Worm (Caenorhabditis elegans): ENCODE measurements around the gene dop-2.

dop-2 gene

ce11 chrV:9587619-9588018, 20.7 kb upstream of the dop-2 start (continued):
- TF ChIP-seq T07F8.4 (tag; optimal IDR thresholded peaks at IDR 0.05) (no peak), hlh-12 (tag; optimal IDR thresholded peaks at IDR 0.05) (no peak), mes-4 (tag; optimal IDR thresholded peaks at IDR 0.05) (no peak)

- TF ChIP-seq lag-1 (GFP tag; IDR thresholded peaks at IDR 0.05) = no peak
- TF ChIP-seq bed-1 (GFP tag; IDR thresholded peaks at IDR 0.05) = no peak
- TF ChIP-seq nhr-120 (GFP tag; IDR thresholded peaks at IDR 0.05) = no peak
- no peak for TF ChIP-seq F10E7.11 (tag; optimal IDR thresholded peaks at IDR 0.05)
- TF ChIP-seq F22D6.2 (tag; optimal IDR thresholded peaks at IDR 0.05) = no peak
- TF ChIP-seq hmg-1.2 (GFP tag; IDR thresholded peaks at IDR 0.05) = no peak
- TF ChIP-seq pha-4 (tag; optimal IDR thresholded peaks at IDR 0.05) = no peak
- no peak for TF ChIP-seq attf-3 (GFP tag; conservative IDR thresholded peaks at IDR 0.05)
- TF ChIP-seq mel-28 (tag; optimal IDR thresholded peaks at IDR 0.05; ENCODE audit: borderline replicate concordance) = no peak
- no peak for TF ChIP-seq fkh-3 (tag; optimal IDR thresholded peaks at IDR 0.05)
- no peak for TF ChIP-seq hmg-20 (GFP tag; IDR thresholded peaks at IDR 0.05)
- no peak for TF ChIP-seq lin-40 (tag; optimal IDR thresholded peaks at IDR 0.05)
- no peak for TF ChIP-seq nfya-1 (tag; optimal IDR thresholded peaks at IDR 0.05; ENCODE audit: borderline replicate concordance, insufficient read depth)
- TF ChIP-seq nhr-179 (tag; optimal IDR thresholded peaks at IDR 0.05) = no peak
- no peak for TF ChIP-seq ceh-91 (GFP tag; IDR thresholded peaks at IDR 0.05)
- no peak for TF ChIP-seq hlh-12 (tag; optimal IDR thresholded peaks at IDR 0.05)
Observed at ce11 chrV:9588574-9588973, 19.8 kb upstream of the dop-2 start.

ce11 chrV:9590317-9590716, 18.0 kb upstream of the dop-2 start, which contains the start of gene K09G1.2:
TSS of gene K09G1.2 (plus strand) at chrV:9590617.
- TF ChIP-seq D2030.7 (GFP tag; IDR thresholded peaks at IDR 0.05) (no peak), unc-62 (GFP tag; optimal IDR thresholded peaks at IDR 0.05) (no peak), F22D6.2 (tag; optimal IDR thresholded peaks at IDR 0.05) (no peak), egrh-3 (GFP tag; IDR thresholded peaks at IDR 0.05) (no peak), chd-7 (tag; optimal IDR thresholded peaks at IDR 0.05) (no peak), attf-5 (GFP tag; optimal IDR thresholded peaks at IDR 0.05) (no peak), nhr-80 (tag; optimal IDR thresholded peaks at IDR 0.05) (no peak), snpc-4 (GFP tag; optimal IDR thresholded peaks at IDR 0.05) (no peak), snpc-4 (tag; optimal IDR thresholded peaks at IDR 0.05) (no peak), egl-44 (GFP tag; IDR thresholded peaks at IDR 0.05) (no peak), lin-40 (tag; optimal IDR thresholded peaks at IDR 0.05) (no peak), Y79H2A.3 (GFP tag; conservative IDR thresholded peaks at IDR 0.05) (no peak), B0019.2 (GFP tag; conservative IDR thresholded peaks at IDR 0.05) (no peak)

ce11 chrV:9601904-9602303, 6.5 kb upstream of the dop-2 start:
- TF ChIP-seq egrh-3 (GFP tag; IDR thresholded peaks at IDR 0.05) (peak; percentile 93), D2030.7 (GFP tag; IDR thresholded peaks at IDR 0.05) (peak; percentile 17; the same call in 1 of the 2 replicates), F33H1.4 (GFP tag; IDR thresholded peaks at IDR 0.05) (peak; percentile 51)

- TF ChIP-seq egl-44 (GFP tag; IDR thresholded peaks at IDR 0.05) = peak; percentile 62; the same call in 1 of the 2 replicates
- TF ChIP-seq ceh-40 (GFP tag; IDR thresholded peaks at IDR 0.05) = 0 out of 2 replicates have a peak, but pooled peaks have one; percentile 56
- peak; percentile 22; the same call in 1 of the 2 replicates for TF ChIP-seq Y95B8A.8 (GFP tag; IDR thresholded peaks at IDR 0.05)
- peak; percentile 29; the same call in 1 of the 2 replicates for TF ChIP-seq F33H1.4 (GFP tag; IDR thresholded peaks at IDR 0.05)
- TF ChIP-seq madf-6 (GFP tag; IDR thresholded peaks at IDR 0.05) = peak; percentile 67
- peak; percentile 66 for TF ChIP-seq egrh-3 (GFP tag; IDR thresholded peaks at IDR 0.05)
- TF ChIP-seq madf-3 (GFP tag; IDR thresholded peaks at IDR 0.05) = peak; percentile 82
- TF ChIP-seq D2030.7 (GFP tag; IDR thresholded peaks at IDR 0.05) = peak; percentile 59; the same call in 1 of the 2 replicates
- TF ChIP-seq dox-1 (GFP tag; IDR thresholded peaks at IDR 0.05) = peak; percentile 96
- TF ChIP-seq hsf-1 (GFP tag; IDR thresholded peaks at IDR 0.05) = peak; percentile 99
- TF ChIP-seq B0019.2 (GFP tag; conservative IDR thresholded peaks at IDR 0.05) = 0 out of 2 replicates have a peak, but pooled peaks have one; percentile 55
- TF ChIP-seq pbrm-1 (GFP tag; IDR thresholded peaks at IDR 0.05) = peak; percentile 69
- peak; percentile 47; the same call in 1 of the 2 replicates for TF ChIP-seq ceh-100 (GFP tag; IDR thresholded peaks at IDR 0.05)
- TF ChIP-seq Y56A3A.18 (GFP tag; IDR thresholded peaks at IDR 0.05) = peak; percentile 76; the same call in 1 of the 2 replicates
- TF ChIP-seq ekl-4 (GFP tag; IDR thresholded peaks at IDR 0.05) = peak; percentile 77
- TF ChIP-seq nfyb-1 (GFP tag; IDR thresholded peaks at IDR 0.05) = 0 out of 2 replicates have a peak, but pooled peaks have one; percentile 40
- TF ChIP-seq F39B2.1 (GFP tag; IDR thresholded peaks at IDR 0.05) = 0 out of 2 replicates have a peak, but pooled peaks have one; percentile 68
- peak; percentile 12; the same call in 1 of the 2 replicates for TF ChIP-seq ceh-91 (GFP tag; IDR thresholded peaks at IDR 0.05)
Observed at ce11 chrV:9603488-9603887, 4.9 kb upstream of the dop-2 start.

Data from whole organism, young adult.